Worm (Caenorhabditis elegans): ENCODE measurements around the gene grl-9.

grl-9 gene

DNA sequence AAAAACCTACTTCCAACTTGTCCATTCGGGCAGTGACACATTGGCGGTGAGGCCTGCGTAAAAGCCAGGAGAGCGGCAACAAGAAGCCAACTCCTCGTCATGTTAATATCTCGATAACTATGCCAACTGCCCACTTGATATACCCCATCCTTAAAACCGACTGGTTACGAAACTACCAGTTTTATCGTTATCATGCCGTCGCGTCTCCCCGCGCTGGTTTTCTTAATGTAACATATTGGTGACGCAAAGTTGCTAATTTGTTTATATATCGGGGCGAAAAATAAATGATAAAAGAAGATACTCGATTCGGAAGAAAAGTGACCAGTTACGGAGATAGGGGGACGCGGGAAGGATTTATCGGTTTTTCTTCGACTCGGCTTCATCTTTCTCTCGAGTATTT, at the start of gene grl-9:
Gene grl-9 (minus strand): TSS at position 101 of the 400 bp plus-strand sequence.
- TF ChIP-seq pha-4 (tag; optimal IDR thresholded peaks at IDR 0.05): no peak
- no peak for TF ChIP-seq tbx-8 (GFP tag; optimal IDR thresholded peaks at IDR 0.05)
- no peak for TF ChIP-seq zip-8 (tag; optimal IDR thresholded peaks at IDR 0.05)

DNA sequence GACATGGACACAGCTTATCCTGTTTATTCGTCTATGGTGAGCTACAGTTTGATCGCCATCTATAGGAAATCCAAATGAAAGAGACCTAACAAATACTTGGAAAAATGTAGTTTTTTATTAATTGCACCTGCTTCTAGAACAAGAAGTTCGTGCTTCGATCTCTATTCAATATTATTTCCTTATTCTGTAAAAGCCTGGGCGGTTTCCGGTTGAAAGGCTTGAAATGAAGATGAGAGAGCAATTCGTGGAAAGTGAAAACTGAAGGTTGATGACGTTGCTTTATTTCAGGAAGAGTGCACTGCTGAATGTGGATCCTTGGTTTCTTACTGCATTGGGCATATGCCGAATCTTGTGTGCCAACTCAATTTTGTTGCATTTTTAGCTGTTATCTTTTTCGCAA, 49.2 kb upstream of the grl-9 start:
- no peak for TF ChIP-seq unc-120 (tag; optimal IDR thresholded peaks at IDR 0.05; ENCODE audit: poor library complexity, severe bottlenecking)
- TF ChIP-seq flh-1 (GFP tag; optimal IDR thresholded peaks at IDR 0.05): no peak
- TF ChIP-seq cnd-1 (tag; optimal IDR thresholded peaks at IDR 0.05): no peak
- no peak for TF ChIP-seq blmp-1 (tag; optimal IDR thresholded peaks at IDR 0.05)

DNA sequence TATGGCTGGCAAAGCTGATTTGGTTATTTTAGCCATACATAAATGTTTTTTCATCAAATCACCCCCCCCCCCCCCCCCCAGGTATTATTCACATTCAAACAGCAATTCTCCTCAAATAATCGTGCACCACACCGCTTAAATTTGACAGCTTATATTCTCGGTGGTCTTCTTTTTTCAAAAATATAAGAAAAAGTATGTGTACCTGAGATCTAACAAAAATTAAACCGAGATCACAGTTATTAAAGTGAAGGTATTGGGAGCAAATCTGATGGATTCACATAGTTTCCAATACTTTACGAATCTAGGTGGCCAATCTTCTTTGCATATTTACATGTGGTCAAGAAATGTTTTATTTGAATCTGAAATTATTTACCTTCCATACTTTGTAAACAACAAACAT, 48.7 kb upstream of the grl-9 start, which contains the start of gene ZC404.15:
Gene ZC404.15 (plus strand): TSS at position 301 of the 400 bp plus-strand sequence.
- no peak for TF ChIP-seq ceh-83 (GFP tag; optimal IDR thresholded peaks at IDR 0.05)
- TF ChIP-seq zip-8 (tag; optimal IDR thresholded peaks at IDR 0.05): no peak
- TF ChIP-seq mab-5 (tag; optimal IDR thresholded peaks at IDR 0.05): no peak
- TF ChIP-seq sem-2 (GFP tag; optimal IDR thresholded peaks at IDR 0.05): no peak
- no peak for TF ChIP-seq ztf-11 (tag; optimal IDR thresholded peaks at IDR 0.05)
- no peak for TF ChIP-seq unc-62 (GFP tag; optimal IDR thresholded peaks at IDR 0.05)
- TF ChIP-seq unc-120 (tag; optimal IDR thresholded peaks at IDR 0.05; ENCODE audit: poor library complexity, severe bottlenecking): no peak
- TF ChIP-seq sptf-1 (tag; optimal IDR thresholded peaks at IDR 0.05): no peak
- TF ChIP-seq snpc-4 (tag; optimal IDR thresholded peaks at IDR 0.05): no peak
- TF ChIP-seq nhr-28 (tag; optimal IDR thresholded peaks at IDR 0.05): no peak

- TF ChIP-seq ceh-83 (GFP tag; optimal IDR thresholded peaks at IDR 0.05) (no peak), zip-8 (tag; optimal IDR thresholded peaks at IDR 0.05) (no peak), snpc-4 (tag; optimal IDR thresholded peaks at IDR 0.05) (no peak), mls-2 (tag; optimal IDR thresholded peaks at IDR 0.05) (no peak), M03D4.4 (tag; optimal IDR thresholded peaks at IDR 0.05) (no peak), bed-3 (GFP tag; optimal IDR thresholded peaks at IDR 0.05) (no peak), ceh-39 (tag; optimal IDR thresholded peaks at IDR 0.05) (no peak), lsy-2 (tag; optimal IDR thresholded peaks at IDR 0.05) (no peak)
Measured at ce11 chrV:6778457-6778856, 47.0 kb upstream of the grl-9 start.

DNA sequence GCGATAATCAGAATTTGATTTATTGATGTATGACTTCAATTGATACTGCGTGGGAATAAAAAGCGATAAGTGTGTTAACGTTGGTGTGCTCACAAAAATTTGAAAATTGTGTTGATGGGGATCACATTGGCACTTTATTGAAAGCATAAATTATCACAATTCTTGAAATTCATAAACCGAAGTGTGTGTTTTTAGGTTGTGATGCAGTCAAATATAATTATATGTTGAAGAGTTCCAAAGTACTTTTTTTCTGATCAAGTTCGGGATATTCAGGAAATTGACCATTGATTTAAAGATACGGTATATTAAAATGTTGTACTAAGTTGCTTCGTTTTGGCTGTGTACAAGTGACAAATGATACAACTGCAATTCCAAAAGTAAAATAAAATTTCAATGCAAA, 44.2 kb upstream of the grl-9 start, which contains the start of gene srh-28:
Gene srh-28 (minus strand): TSS at position 101 of the 400 bp plus-strand sequence.
- TF ChIP-seq nhr-2 (tag; optimal IDR thresholded peaks at IDR 0.05) (no peak), bed-3 (GFP tag; optimal IDR thresholded peaks at IDR 0.05) (no peak), unc-120 (tag; optimal IDR thresholded peaks at IDR 0.05; ENCODE audit: poor library complexity, severe bottlenecking) (no peak), ceh-43 (GFP tag; optimal IDR thresholded peaks at IDR 0.05) (no peak), snpc-4 (tag; optimal IDR thresholded peaks at IDR 0.05) (no peak), nhr-12 (tag; optimal IDR thresholded peaks at IDR 0.05) (no peak), ceh-83 (GFP tag; optimal IDR thresholded peaks at IDR 0.05) (no peak), flh-1 (GFP tag; optimal IDR thresholded peaks at IDR 0.05) (no peak), mab-5 (tag; optimal IDR thresholded peaks at IDR 0.05) (no peak), elt-3 (tag; optimal IDR thresholded peaks at IDR 0.05) (no peak), ces-1 (GFP tag; optimal IDR thresholded peaks at IDR 0.05) (no peak), drap-1 (GFP tag; optimal IDR thresholded peaks at IDR 0.05) (no peak)

DNA sequence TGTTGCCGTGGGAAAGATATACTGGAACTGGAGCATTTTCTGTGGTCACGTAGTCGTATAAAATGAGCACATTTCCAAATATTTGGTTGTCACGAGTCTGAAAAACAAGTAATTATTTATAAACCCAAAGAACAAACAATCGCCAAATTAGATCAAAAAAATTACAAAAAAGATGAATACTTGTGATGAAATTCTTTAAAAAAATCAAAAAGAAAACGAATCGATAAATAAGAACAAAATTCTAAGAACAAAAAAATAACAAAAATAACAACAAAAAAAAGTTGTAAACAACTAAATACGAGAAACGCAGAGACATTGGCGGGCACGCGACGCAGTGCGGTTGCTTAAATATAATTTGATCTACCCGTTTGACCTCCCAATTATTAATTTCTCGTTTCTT, 42.2 kb upstream of the grl-9 start, which contains the start of gene ZC404.16:
Gene ZC404.16 (minus strand): TSS at position 101 of the 400 bp plus-strand sequence.
- TF ChIP-seq sptf-1 (tag; optimal IDR thresholded peaks at IDR 0.05) (no peak), unc-62 (GFP tag; optimal IDR thresholded peaks at IDR 0.05) (no peak), ceh-39 (tag; optimal IDR thresholded peaks at IDR 0.05) (no peak), ham-2 (GFP tag; optimal IDR thresholded peaks at IDR 0.05) (no peak), ces-1 (GFP tag; optimal IDR thresholded peaks at IDR 0.05) (no peak), M03D4.4 (tag; optimal IDR thresholded peaks at IDR 0.05) (no peak)

- TF ChIP-seq elt-3 (tag; optimal IDR thresholded peaks at IDR 0.05) (no peak), ceh-39 (tag; optimal IDR thresholded peaks at IDR 0.05) (no peak), lin-32 (GFP tag; optimal IDR thresholded peaks at IDR 0.05) (no peak), flh-1 (GFP tag; optimal IDR thresholded peaks at IDR 0.05) (no peak), drap-1 (GFP tag; optimal IDR thresholded peaks at IDR 0.05) (no peak), ham-2 (GFP tag; optimal IDR thresholded peaks at IDR 0.05) (no peak), mep-1 (tag; optimal IDR thresholded peaks at IDR 0.05) (no peak), tbx-8 (GFP tag; optimal IDR thresholded peaks at IDR 0.05) (no peak)
Measured at ce11 chrV:6771645-6772044, 40.2 kb upstream of the grl-9 start, which contains the start of gene srh-30. Gene srh-30, minus strand, starts transcription at chrV:6771745.

Data from whole organism, mixed stage, embryonic.